Fruit fly (Drosophila melanogaster) whole organism, adult: ENCODE measurements around the gene CG42323.

ENCODE experiments used
- CG11617 ChIP-seq: fragments of 200-800 bp; sonication (Bioruptor generic); optimal IDR thresholded peaks from 2 replicates; lab custom pipeline; 2017; ENCODE audit warnings: mild to moderate bottlenecking, missing biosample characterization, missing genetic modification reagents, missing genetic modification characterization
- CG14711 ChIP-seq: fragments of 200-800 bp; sonication (Bioruptor generic); optimal IDR thresholded peaks from 2 replicates; lab custom pipeline; 2018; ENCODE audit warnings: missing biosample characterization, mild to moderate bottlenecking, missing genetic modification characterization, moderate library complexity
- CG1620 ChIP-seq: fragments of 200-800 bp; sonication (Bioruptor generic); optimal IDR thresholded peaks from 2 replicates; lab custom pipeline; 2016; ENCODE audit warnings: missing biosample characterization, missing genetic modification characterization
- CG5204 ChIP-seq: fragments of 200-800 bp; sonication (Bioruptor generic); optimal IDR thresholded peaks from 2 replicates; lab custom pipeline; 2016; ENCODE audit warnings: missing biosample characterization, missing genetic modification characterization
- Crg-1 ChIP-seq: fragments of 200-800 bp; sonication (Bioruptor generic); optimal IDR thresholded peaks from 2 replicates; lab custom pipeline; 2016; ENCODE audit warnings: missing biosample characterization, missing genetic modification characterization
- Hr96 ChIP-seq: fragments of 200-800 bp; sonication (Bioruptor generic); optimal IDR thresholded peaks from 2 replicates; lab custom pipeline; 2016; ENCODE audit warnings: missing biosample characterization, missing genetic modification characterization
- bab1 ChIP-seq: fragments of 200-800 bp; sonication (Bioruptor generic); optimal IDR thresholded peaks from 3 replicates; lab custom pipeline; 2019; ENCODE audit warnings: missing biosample characterization, mild to moderate bottlenecking, missing genetic modification characterization, moderate library complexity
- cnc ChIP-seq, 2 experiments: fragments of >200 bp; optimal IDR thresholded peaks; 2 replicates each; lab custom pipeline; 2017
- kay ChIP-seq: fragments of 200-800 bp; sonication (Bioruptor generic); peaks from one replicate; lab custom pipeline; 2016; ENCODE audit warnings: missing biosample characterization, missing genetic modification characterization, borderline replicate concordance
- ovo ChIP-seq: fragments of 200-800 bp; sonication (Bioruptor generic); optimal IDR thresholded peaks from 2 replicates; lab custom pipeline; 2016; ENCODE audit warnings: missing biosample characterization, missing genetic modification characterization
- pad ChIP-seq: fragments of 200-800 bp; sonication (Bioruptor generic); optimal IDR thresholded peaks from 3 replicates; lab custom pipeline; 2017; ENCODE audit warnings: missing biosample characterization, missing genetic modification characterization, mild to moderate bottlenecking, moderate library complexity, missing genetic modification reagents
- tj ChIP-seq: fragments of 200-800 bp; sonication (Bioruptor generic); optimal IDR thresholded peaks from 3 replicates; lab custom pipeline; 2017; ENCODE audit warnings: missing biosample characterization, mild to moderate bottlenecking, missing genetic modification characterization, moderate library complexity

DNA sequence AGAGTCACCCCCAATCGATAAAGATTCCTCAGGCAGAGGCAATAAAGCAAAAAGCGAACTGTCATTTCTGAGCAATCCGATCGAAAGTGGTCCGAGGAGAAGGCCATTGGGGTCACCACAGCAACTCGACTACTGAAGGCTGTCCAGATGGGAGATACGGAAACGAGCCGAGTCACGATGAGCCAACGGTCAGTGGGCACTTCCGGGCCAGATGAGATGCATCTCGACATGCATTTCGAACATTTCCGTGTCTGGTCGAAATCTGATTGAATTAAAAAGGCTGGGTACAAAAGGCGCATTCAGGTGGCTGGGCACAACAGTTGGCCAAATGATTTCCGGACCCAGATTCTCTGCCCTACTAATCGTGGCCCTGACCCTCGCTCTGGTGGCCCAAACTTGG, 16.4 kb downstream of the CG42323 start, which contains the start of gene CG32551:
- TF ChIP-seq Hr96 (GFP tag; lab: Kevin White, UChicago), result no peak
- no peak for TF ChIP-seq tj (GFP tag; lab: Kevin White, UChicago)
- TF ChIP-seq CG5204 (GFP tag; lab: Kevin White, UChicago), result no peak
- no peak for TF ChIP-seq cnc (optimal IDR thresholded peaks at IDR 0.05; lab: Kevin White, UChicago)
- no peak for TF ChIP-seq ovo (GFP tag; lab: Kevin White, UChicago)
- TF ChIP-seq CG1620 (GFP tag; lab: Kevin White, UChicago), result no peak
- TF ChIP-seq bab1, result no peak
- no peak for TF ChIP-seq Crg-1
- TF ChIP-seq pad (GFP tag; lab: Kevin White, UChicago), result no peak
- TF ChIP-seq kay (GFP tag; lab: Kevin White, UChicago), result no peak
- TF ChIP-seq CG14711 (tag; lab: Kevin White, UChicago), result no peak
- TF ChIP-seq CG11617 (GFP tag; lab: Kevin White, UChicago), result no peak
